Fruit fly (Drosophila melanogaster) whole organism, wandering third instar larva: ENCODE measurements around the gene Egfrap.

Experiments
- Abd-B ChIP-seq: fragments of >200 bp; optimal IDR thresholded peaks from 2 replicates; lab custom pipeline; 2017; ENCODE audit warnings: missing biosample characterization, missing genetic modification characterization
- CG32264 ChIP-seq: fragments of 200-800 bp; sonication (Bioruptor generic); optimal IDR thresholded peaks from 2 replicates; lab custom pipeline; 2016; ENCODE audit warnings: missing biosample characterization, missing genetic modification characterization
- Sp1 ChIP-seq: fragments of 200-800 bp; sonication (Bioruptor generic); optimal IDR thresholded peaks from 3 replicates; lab custom pipeline; 2019; ENCODE audit warnings: missing biosample characterization, mild to moderate bottlenecking, missing genetic modification characterization, moderate library complexity
- Vsx2 ChIP-seq: fragments of 200-300, 225-300 bp; sonication (Bioruptor generic); optimal IDR thresholded peaks from 2 replicates; lab custom pipeline; 2018; ENCODE audit warnings: missing biosample characterization, missing genetic modification characterization; ENCODE audit not compliant: partially characterized antibody
- woc ChIP-seq: sonication (Bioruptor generic); optimal IDR thresholded peaks from 2 replicates; lab custom pipeline; 2016; ENCODE audit warnings: missing biosample characterization, mild to moderate bottlenecking, missing genetic modification characterization

dm6 chr3L:5971440-5971839 lies 21.0 kb upstream of the Egfrap start:
- TF ChIP-seq Sp1 (GFP tag; lab: Kevin White, UChicago) (no peak), Abd-B (no peak), woc (no peak), Vsx2 (GFP tag; lab: Kevin White, UChicago) (no peak), CG32264 (no peak)
